In genomic region chrII:10548778-10549671, ce11 we compare ENCODE assay signal across 3 worm cellular contexts.
A peak's percentile ranks its signal among the peaks of the same experiment; 100 is the strongest.
TF ChIP-seq lines count a peak whose summit lies in the region.

No protein-coding gene starts in this region.

TF ChIP-seq in whole organism, L1 larva, 84 proteins besides CTCF, POLR2A, EP300 and RAD21 (continued from another document and continues in another):
- TF ChIP-seq nhr-12 (tag; optimal IDR thresholded peaks at IDR 0.05; lab: Kevin White, UChicago) (no peak), skn-1 (tag; optimal IDR thresholded peaks at IDR 0.05; lab: Kevin White, UChicago) (peak; percentile 91), lin-13 (GFP tag; optimal IDR thresholded peaks at IDR 0.05; lab: Kevin White, UChicago) (peak; percentile 94), C34B4.2 (tag; optimal IDR thresholded peaks at IDR 0.05; lab: Kevin White, UChicago) (no peak), fkh-10 (GFP tag; optimal IDR thresholded peaks at IDR 0.05; lab: Kevin White, UChicago) (peak; percentile 89), ceh-63 (GFP tag; optimal IDR thresholded peaks at IDR 0.05; lab: Kevin White, UChicago) (no peak), snu-23 (GFP tag; optimal IDR thresholded peaks at IDR 0.05; lab: Kevin White, UChicago) (peak; percentile 94), sox-4 (tag; optimal IDR thresholded peaks at IDR 0.05; lab: Kevin White, UChicago) (peak; percentile 36), unc-130 (tag; optimal IDR thresholded peaks at IDR 0.05; lab: Kevin White, UChicago) (peak; percentile 22), mef-2 (tag; optimal IDR thresholded peaks at IDR 0.05; lab: Kevin White, UChicago) (peak; percentile 45), efl-1 (optimal IDR thresholded peaks at IDR 0.05; lab: Kevin White, UChicago) (peak; percentile 71 to 82), efl-1 (GFP tag; optimal IDR thresholded peaks at IDR 0.05 in 1 of 2; lab: Kevin White, UChicago) (peak; percentile 44 to 92), lin-14 (GFP tag; optimal IDR thresholded peaks at IDR 0.05; lab: Kevin White, UChicago) (peak; percentile 96), nhr-28 (tag; optimal IDR thresholded peaks at IDR 0.05; lab: Kevin White, UChicago) (no peak), lin-15B (tag; optimal IDR thresholded peaks at IDR 0.05; lab: Kevin White, UChicago) (peak; percentile 44), ets-5 (GFP tag; IDR thresholded peaks at IDR 0.05; lab: Robert Waterston, UW) (0 out of 2 replicates have a peak, but pooled peaks have one; percentile 5), pag-3 (tag; optimal IDR thresholded peaks at IDR 0.05; lab: Kevin White, UChicago; ENCODE audit: borderline replicate concordance, insufficient read depth) (no peak), aha-1 (tag; optimal IDR thresholded peaks at IDR 0.05; lab: Kevin White, UChicago) (no peak), aly-2 (tag; optimal IDR thresholded peaks at IDR 0.05; lab: Kevin White, UChicago) (peak; percentile 16), ceh-90 (tag; optimal IDR thresholded peaks at IDR 0.05; lab: Kevin White, UChicago) (no peak), zip-4 (GFP tag; optimal IDR thresholded peaks at IDR 0.05; lab: Kevin White, UChicago) (no peak), tlp-1 (tag; optimal IDR thresholded peaks at IDR 0.05; lab: Kevin White, UChicago) (no peak), nhr-19 (GFP tag; conservative IDR thresholded peaks at IDR 0.05; lab: Robert Waterston, UW) (peak; percentile 76), nhr-47 (tag; optimal IDR thresholded peaks at IDR 0.05; lab: Kevin White, UChicago) (peak; percentile 89), elt-3 (tag; optimal IDR thresholded peaks at IDR 0.05; lab: Kevin White, UChicago) (peak in 4 of 6 experiments; percentile 17 to 64 (median 50)), elt-2 (tag; optimal IDR thresholded peaks at IDR 0.05; lab: Kevin White, UChicago) (peak; percentile 47), C04F5.9 (tag; optimal IDR thresholded peaks at IDR 0.05; lab: Kevin White, UChicago) (peak; percentile 19), F16B12.6 (tag; optimal IDR thresholded peaks at IDR 0.05; lab: Kevin White, UChicago) (peak; percentile 29), ces-1 (GFP tag; optimal IDR thresholded peaks at IDR 0.05; lab: Kevin White, UChicago) (no peak), sup-37 (GFP tag; optimal IDR thresholded peaks at IDR 0.05; lab: Kevin White, UChicago) (peak; percentile 5), mdl-1 (tag; optimal IDR thresholded peaks at IDR 0.05; lab: Kevin White, UChicago) (peak; percentile 85 to 95), C16A3.4 (tag; optimal IDR thresholded peaks at IDR 0.05; lab: Kevin White, UChicago) (peak; percentile 85), ceh-82 (tag; optimal IDR thresholded peaks at IDR 0.05; lab: Kevin White, UChicago) (peak; percentile 85 to 95 (median 94)), ama-1 (optimal IDR thresholded peaks at IDR 0.05; lab: Kevin White, UChicago) (peak; percentile 97), fos-1 (tag; optimal IDR thresholded peaks at IDR 0.05; lab: Kevin White, UChicago) (peak; percentile 50), irx-1 (tag; optimal IDR thresholded peaks at IDR 0.05; lab: Kevin White, UChicago) (peak; percentile 34), lir-3 (tag; optimal IDR thresholded peaks at IDR 0.05; lab: Kevin White, UChicago; ENCODE audit: poor library complexity) (peak; percentile 34), pqm-1 (tag; optimal IDR thresholded peaks at IDR 0.05; lab: Kevin White, UChicago) (no peak), lsy-2 (tag; optimal IDR thresholded peaks at IDR 0.05; lab: Kevin White, UChicago) (peak; percentile 81 to 90), nhr-77 (tag; optimal IDR thresholded peaks at IDR 0.05; lab: Kevin White, UChicago) (peak; percentile 70), dsc-1 (tag; optimal IDR thresholded peaks at IDR 0.05; lab: Kevin White, UChicago) (peak; percentile 57), sptf-1 (tag; optimal IDR thresholded peaks at IDR 0.05; lab: Kevin White, UChicago) (no peak), nhr-20 (tag; optimal IDR thresholded peaks at IDR 0.05; lab: Kevin White, UChicago) (peak; percentile 82)

TF ChIP-seq in whole organism, L3 larva, 47 proteins besides CTCF, POLR2A, EP300 and RAD21 (continued from another document):
- TF ChIP-seq hmg-11 (tag; optimal IDR thresholded peaks at IDR 0.05; lab: Kevin White, UChicago) (peak; percentile 78), ztf-4 (tag; optimal IDR thresholded peaks at IDR 0.05; lab: Kevin White, UChicago) (no peak), fkh-2 (tag; optimal IDR thresholded peaks at IDR 0.05; lab: Kevin White, UChicago) (no peak), nhr-28 (tag; optimal IDR thresholded peaks at IDR 0.05; lab: Kevin White, UChicago) (no peak), lin-15B (tag; optimal IDR thresholded peaks at IDR 0.05; lab: Kevin White, UChicago) (peak; percentile 63), pha-4 (tag; optimal IDR thresholded peaks at IDR 0.05; lab: Kevin White, UChicago) (peak; percentile 90), elt-3 (tag; optimal IDR thresholded peaks at IDR 0.05; lab: Kevin White, UChicago) (no peak), egl-5 (tag; optimal IDR thresholded peaks at IDR 0.05; lab: Kevin White, UChicago) (peak; percentile 44), ama-1 (optimal IDR thresholded peaks at IDR 0.05; lab: Kevin White, UChicago) (peak; percentile 99), nhr-12 (tag; optimal IDR thresholded peaks at IDR 0.05; lab: Kevin White, UChicago) (no peak), sea-2 (GFP tag; optimal IDR thresholded peaks at IDR 0.05; lab: Kevin White, UChicago) (peak; percentile 34), unc-39 (tag; optimal IDR thresholded peaks at IDR 0.05; lab: Kevin White, UChicago) (no peak), fos-1 (tag; optimal IDR thresholded peaks at IDR 0.05; lab: Kevin White, UChicago) (peak; percentile 48), lin-39 (tag; optimal IDR thresholded peaks at IDR 0.05; lab: Kevin White, UChicago) (peak; percentile 88), ceh-9 (tag; optimal IDR thresholded peaks at IDR 0.05; lab: Kevin White, UChicago) (no peak), unc-62 (GFP tag; optimal IDR thresholded peaks at IDR 0.05; lab: Kevin White, UChicago) (peak; percentile 61), ceh-16 (tag; optimal IDR thresholded peaks at IDR 0.05; lab: Kevin White, UChicago) (no peak), R02D3.7 (tag; optimal IDR thresholded peaks at IDR 0.05; lab: Kevin White, UChicago) (peak; percentile 62), ceh-28 (tag; optimal IDR thresholded peaks at IDR 0.05; lab: Kevin White, UChicago) (peak; percentile 68), zag-1 (tag; optimal IDR thresholded peaks at IDR 0.05; lab: Kevin White, UChicago) (no peak), skn-1 (tag; optimal IDR thresholded peaks at IDR 0.05; lab: Kevin White, UChicago) (peak; percentile 46), snpc-4 (tag; optimal IDR thresholded peaks at IDR 0.05; lab: Kevin White, UChicago) (peak; percentile 74), nhr-43 (tag; optimal IDR thresholded peaks at IDR 0.05; lab: Kevin White, UChicago; ENCODE audit: poor library complexity, severe bottlenecking) (peak; percentile 80), elt-2 (tag; optimal IDR thresholded peaks at IDR 0.05; lab: Kevin White, UChicago) (peak; percentile 62), nhr-237 (tag; optimal IDR thresholded peaks at IDR 0.05; lab: Kevin White, UChicago) (no peak), pqm-1 (tag; optimal IDR thresholded peaks at IDR 0.05; lab: Kevin White, UChicago) (peak; percentile 63), mdl-1 (tag; optimal IDR thresholded peaks at IDR 0.05; lab: Kevin White, UChicago) (peak; percentile 89)

TF ChIP-seq in whole organism, young adult, 124 proteins besides CTCF, POLR2A, EP300 and RAD21 (continued from another document and continues in another):
- peak; percentile 82 for TF ChIP-seq egrh-3 (GFP tag; IDR thresholded peaks at IDR 0.05; lab: Robert Waterston, UW)
- no peak for TF ChIP-seq ceh-58 (GFP tag; IDR thresholded peaks at IDR 0.05; lab: Robert Waterston, UW)
- TF ChIP-seq nfya-2 (GFP tag; IDR thresholded peaks at IDR 0.05; lab: Robert Waterston, UW) = no peak
- no peak for TF ChIP-seq rec-8 (tag; optimal IDR thresholded peaks at IDR 0.05; lab: Kevin White, UChicago)
- TF ChIP-seq bed-2 (GFP tag; IDR thresholded peaks at IDR 0.05; lab: Robert Waterston, UW) = no peak
- no peak for TF ChIP-seq F10E7.11 (tag; optimal IDR thresholded peaks at IDR 0.05; lab: Kevin White, UChicago)
- TF ChIP-seq hlh-12 (tag; optimal IDR thresholded peaks at IDR 0.05; lab: Kevin White, UChicago) = no peak
- TF ChIP-seq tbx-9 (tag; optimal IDR thresholded peaks at IDR 0.05; lab: Kevin White, UChicago; ENCODE audit: borderline replicate concordance) = no peak
- TF ChIP-seq egl-18 (GFP tag; IDR thresholded peaks at IDR 0.05; lab: Robert Waterston, UW) = no peak
- no peak for TF ChIP-seq somi-1 (GFP tag; optimal IDR thresholded peaks at IDR 0.05; lab: Kevin White, UChicago)
- peak; percentile 32 for TF ChIP-seq ztf-3 (GFP tag; optimal IDR thresholded peaks at IDR 0.05; lab: Kevin White, UChicago)
- no peak for TF ChIP-seq T26A5.8 (tag; optimal IDR thresholded peaks at IDR 0.05; lab: Kevin White, UChicago)
- TF ChIP-seq snpc-1.1 (tag; optimal IDR thresholded peaks at IDR 0.05; lab: Kevin White, UChicago; ENCODE audit: insufficient read depth) = no peak
- peak; percentile 69; the same call in 1 of the 2 replicates for TF ChIP-seq ztf-6 (GFP tag; IDR thresholded peaks at IDR 0.05; lab: Robert Waterston, UW)
- TF ChIP-seq ztf-26 (tag; optimal IDR thresholded peaks at IDR 0.05; lab: Kevin White, UChicago) = no peak
- TF ChIP-seq snpc-4 (GFP tag; optimal IDR thresholded peaks at IDR 0.05; lab: Kevin White, UChicago) = no peak
- TF ChIP-seq snpc-4 (tag; optimal IDR thresholded peaks at IDR 0.05; lab: Kevin White, UChicago) = peak; percentile 19 to 43 (median 23)
- no peak; the same call in 1 of the 2 replicates for TF ChIP-seq Y95B8A.8 (GFP tag; IDR thresholded peaks at IDR 0.05; lab: Robert Waterston, UW)
- TF ChIP-seq lsl-1 (GFP tag; optimal IDR thresholded peaks at IDR 0.05; lab: Kevin White, UChicago) = no peak
- peak; percentile 33 for TF ChIP-seq nhr-80 (tag; optimal IDR thresholded peaks at IDR 0.05; lab: Kevin White, UChicago)
- TF ChIP-seq lsy-27 (tag; optimal IDR thresholded peaks at IDR 0.05; lab: Kevin White, UChicago; ENCODE audit: borderline replicate concordance, insufficient read depth) = no peak
- TF ChIP-seq attf-6 (GFP tag; IDR thresholded peaks at IDR 0.05; lab: Robert Waterston, UW) = peak; percentile 56; the same call in 1 of the 2 replicates
- no peak for TF ChIP-seq die-1 (tag; optimal IDR thresholded peaks at IDR 0.05; lab: Kevin White, UChicago)
- TF ChIP-seq lag-1 (GFP tag; IDR thresholded peaks at IDR 0.05; lab: Robert Waterston, UW) = no peak
- TF ChIP-seq ztf-28 (GFP tag; IDR thresholded peaks at IDR 0.05; lab: Robert Waterston, UW) = 0 out of 2 replicates have a peak, but pooled peaks have one; percentile 17
- no peak for TF ChIP-seq B0261.1 (tag; optimal IDR thresholded peaks at IDR 0.05; lab: Kevin White, UChicago)
- TF ChIP-seq lin-54 (GFP tag; optimal IDR thresholded peaks at IDR 0.05; lab: Kevin White, UChicago) = peak; percentile 65
- no peak for TF ChIP-seq F37B4.10 (GFP tag; IDR thresholded peaks at IDR 0.05; lab: Robert Waterston, UW)
- TF ChIP-seq ztf-18 (tag; optimal IDR thresholded peaks at IDR 0.05; lab: Kevin White, UChicago) = no peak
- TF ChIP-seq lir-1 (GFP tag; conservative IDR thresholded peaks at IDR 0.05; lab: Robert Waterston, UW) = peak; percentile 60
- peak; percentile 77 for TF ChIP-seq ZK185.1 (tag; optimal IDR thresholded peaks at IDR 0.05; lab: Kevin White, UChicago; ENCODE audit: poor library complexity, severe bottlenecking)
- no peak for TF ChIP-seq F57C9.4 (tag; optimal IDR thresholded peaks at IDR 0.05; lab: Kevin White, UChicago)
- TF ChIP-seq unc-62 (GFP tag; optimal IDR thresholded peaks at IDR 0.05; lab: Kevin White, UChicago) = no peak
- TF ChIP-seq Y56A3A.18 (GFP tag; IDR thresholded peaks at IDR 0.05; lab: Robert Waterston, UW) = peak; percentile 16; the same call in 1 of the 2 replicates
- no peak for TF ChIP-seq F57A8.1 (GFP tag; optimal IDR thresholded peaks at IDR 0.05; lab: Kevin White, UChicago)
- TF ChIP-seq nfyb-1 (GFP tag; IDR thresholded peaks at IDR 0.05; lab: Robert Waterston, UW) = peak; percentile 55; the same call in 1 of the 2 replicates
- TF ChIP-seq madf-3 (GFP tag; IDR thresholded peaks at IDR 0.05; lab: Robert Waterston, UW) = no peak
- no peak for TF ChIP-seq mes-4 (tag; optimal IDR thresholded peaks at IDR 0.05; lab: Kevin White, UChicago)
- no peak for TF ChIP-seq F55B11.4 (tag; optimal IDR thresholded peaks at IDR 0.05; lab: Kevin White, UChicago; ENCODE audit: borderline replicate concordance, insufficient read depth)
- peak; percentile 37; the same call in 1 of the 2 replicates for TF ChIP-seq B0336.3 (GFP tag; IDR thresholded peaks at IDR 0.05; lab: Robert Waterston, UW)
- no peak for TF ChIP-seq dpff-1 (tag; optimal IDR thresholded peaks at IDR 0.05; lab: Kevin White, UChicago)
- no peak for TF ChIP-seq ccch-3 (GFP tag; optimal IDR thresholded peaks at IDR 0.05; lab: Kevin White, UChicago)
- TF ChIP-seq atf-7 (tag; optimal IDR thresholded peaks at IDR 0.05; lab: Kevin White, UChicago) = peak; percentile 91
- peak; percentile 65; the same call in 1 of the 2 replicates for TF ChIP-seq rcor-1 (GFP tag; IDR thresholded peaks at IDR 0.05; lab: Robert Waterston, UW)
- peak; percentile 24 for TF ChIP-seq ets-4 (GFP tag; optimal IDR thresholded peaks at IDR 0.05; lab: Kevin White, UChicago)
- 0 out of 2 replicates have a peak, but pooled peaks have one; percentile 24 for TF ChIP-seq F33H1.4 (GFP tag; IDR thresholded peaks at IDR 0.05; lab: Robert Waterston, UW)
- peak; percentile 9 for TF ChIP-seq nhr-90 (tag; optimal IDR thresholded peaks at IDR 0.05; lab: Kevin White, UChicago)
- TF ChIP-seq hsf-1 (GFP tag; IDR thresholded peaks at IDR 0.05; lab: Robert Waterston, UW) = peak; percentile 92
- no peak for TF ChIP-seq snpc-3.4 (tag; optimal IDR thresholded peaks at IDR 0.05; lab: Kevin White, UChicago)
- TF ChIP-seq mxl-1 (tag; optimal IDR thresholded peaks at IDR 0.05; lab: Kevin White, UChicago) = no peak
- TF ChIP-seq sptf-2 (GFP tag; optimal IDR thresholded peaks at IDR 0.05; lab: Kevin White, UChicago) = no peak
- TF ChIP-seq B0035.1 (tag; optimal IDR thresholded peaks at IDR 0.05; lab: Kevin White, UChicago) = no peak
- no peak for TF ChIP-seq pha-4 (tag; optimal IDR thresholded peaks at IDR 0.05; lab: Kevin White, UChicago)
- peak; percentile 2 for TF ChIP-seq rpc-1 (optimal IDR thresholded peaks at IDR 0.05; lab: Kevin White, UChicago)
- TF ChIP-seq rpc-1 (tag; optimal IDR thresholded peaks at IDR 0.05; lab: Kevin White, UChicago) = no peak
- TF ChIP-seq unc-130 (GFP tag; optimal IDR thresholded peaks at IDR 0.05; lab: Kevin White, UChicago) = no peak
- TF ChIP-seq ceh-79 (tag; optimal IDR thresholded peaks at IDR 0.05; lab: Kevin White, UChicago) = no peak
- peak; percentile 98 for TF ChIP-seq zfh-2 (GFP tag; conservative IDR thresholded peaks at IDR 0.05; lab: Robert Waterston, UW)
- no peak; the same call in 1 of the 2 replicates for TF ChIP-seq sea-2 (GFP tag; IDR thresholded peaks at IDR 0.05; lab: Robert Waterston, UW)
- no peak for TF ChIP-seq sdz-38 (tag; optimal IDR thresholded peaks at IDR 0.05; lab: Kevin White, UChicago)
- no peak for TF ChIP-seq fkh-3 (tag; optimal IDR thresholded peaks at IDR 0.05; lab: Kevin White, UChicago)
- peak in 1 of 3 experiments; percentile 68 for TF ChIP-seq lin-35 (GFP tag; optimal IDR thresholded peaks at IDR 0.05; lab: Kevin White, UChicago)
- TF ChIP-seq let-607 (tag; optimal IDR thresholded peaks at IDR 0.05; lab: Kevin White, UChicago) = peak in 1 of 2 experiments; percentile 36
- TF ChIP-seq F52B5.7 (tag; optimal IDR thresholded peaks at IDR 0.05; lab: Kevin White, UChicago) = peak; percentile 51
- no peak for TF ChIP-seq cebp-2 (GFP tag; IDR thresholded peaks at IDR 0.05; lab: Robert Waterston, UW)
- no peak for TF ChIP-seq mel-28 (tag; optimal IDR thresholded peaks at IDR 0.05; lab: Kevin White, UChicago; ENCODE audit: borderline replicate concordance)
- TF ChIP-seq madf-10 (tag; optimal IDR thresholded peaks at IDR 0.05; lab: Kevin White, UChicago) = peak; percentile 67
- TF ChIP-seq nfya-1 (tag; optimal IDR thresholded peaks at IDR 0.05; lab: Kevin White, UChicago; ENCODE audit: borderline replicate concordance, insufficient read depth) = no peak
- no peak for TF ChIP-seq nhr-120 (GFP tag; IDR thresholded peaks at IDR 0.05; lab: Robert Waterston, UW)
